Worm (Caenorhabditis elegans) whole organism, young adult: ENCODE data around the gene C32D5.11.

Experiments
- F37B4.10 ChIP-seq: fragments of 200-800 bp; sonication (Bioruptor generic); IDR thresholded peaks from 2 replicates; pipeline ENCODE4 v1.3.6; 2022; ENCODE audit warnings: missing genetic modification characterization, missing compliant biosample characterization
- F49E8.2 ChIP-seq: sonication (generic microtip); optimal IDR thresholded peaks from 3 replicates; lab custom pipeline; 2017; ENCODE audit warnings: missing genetic modification characterization, mild to moderate bottlenecking, missing compliant biosample characterization, antibody characterized with exemption, moderate library complexity; ENCODE audit not compliant: insufficient read depth
- K11D2.4 ChIP-seq: fragments of 200-800 bp; sonication (Bioruptor generic); IDR thresholded peaks from 2 replicates; pipeline ENCODE4 v1.3.6; 2022; ENCODE audit warnings: missing genetic modification reagents, missing genetic modification characterization, missing compliant biosample characterization
- atf-7 ChIP-seq: sonication (generic microtip); optimal IDR thresholded peaks from 2 replicates; lab custom pipeline; 2017; ENCODE audit warnings: mild to moderate bottlenecking, missing genetic modification characterization, missing compliant biosample characterization
- ccch-3 ChIP-seq: fragments of 200-800 bp; sonication (Bioruptor generic); optimal IDR thresholded peaks from 2 replicates; lab custom pipeline; 2018; ENCODE audit warnings: mild to moderate bottlenecking, missing genetic modification characterization, missing compliant biosample characterization
- dox-1 ChIP-seq: fragments of 200-800 bp; sonication (Bioruptor generic); IDR thresholded peaks from 2 replicates; pipeline ENCODE4 v1.3.6; 2022; ENCODE audit warnings: missing genetic modification reagents, missing genetic modification characterization, missing compliant biosample characterization
- egl-18 ChIP-seq: fragments of 200-800 bp; sonication (Bioruptor generic); IDR thresholded peaks from 2 replicates; pipeline ENCODE4 v1.3.6; 2022; ENCODE audit warnings: missing genetic modification reagents, missing genetic modification characterization, missing compliant biosample characterization
- lin-35 ChIP-seq, 3 experiments: fragments of 150-350 bp in 2 of 3; sonication (generic microtip) in 1 of 3; optimal IDR thresholded peaks; 2 replicates each; lab custom pipeline; 2014 to 2018; ENCODE audit warnings: missing biosample characterization in 3 of 3, missing genetic modification characterization in 3 of 3, missing genetic modification reagents in 3 of 3
- nfya-1 ChIP-seq: sonication (generic microtip); optimal IDR thresholded peaks from 2 replicates; lab custom pipeline; 2017; ENCODE audit warnings: antibody characterized with exemption, missing compliant biosample characterization, missing genetic modification characterization, borderline replicate concordance; ENCODE audit not compliant: insufficient read depth
- sdz-38 ChIP-seq: sonication (generic microtip); optimal IDR thresholded peaks from 2 replicates; lab custom pipeline; 2016; ENCODE audit warnings: missing genotype, missing genetic modification characterization, missing compliant biosample characterization
- snpc-4 ChIP-seq, 5 experiments: fragments of 150-350 bp in 1 of 5; sonication (generic microtip) in 4 of 5; optimal IDR thresholded peaks; 2 replicates each; lab custom pipeline; 2014 to 2018; ENCODE audit warnings: missing genetic modification characterization in 5 of 5, missing biosample characterization in 3 of 5, antibody characterized with exemption in 2 of 5, mild to moderate bottlenecking in 2 of 5, missing compliant biosample characterization in 2 of 5, missing genotype in 2 of 5, moderate library complexity in 2 of 5, missing genetic modification reagents in 1 of 5
- tbp1 ChIP-seq: fragments of 200-800 bp; sonication (Bioruptor generic); optimal IDR thresholded peaks from 2 replicates; lab custom pipeline; 2018; ENCODE audit warnings: mild to moderate bottlenecking, missing genetic modification characterization, missing compliant biosample characterization

DNA sequence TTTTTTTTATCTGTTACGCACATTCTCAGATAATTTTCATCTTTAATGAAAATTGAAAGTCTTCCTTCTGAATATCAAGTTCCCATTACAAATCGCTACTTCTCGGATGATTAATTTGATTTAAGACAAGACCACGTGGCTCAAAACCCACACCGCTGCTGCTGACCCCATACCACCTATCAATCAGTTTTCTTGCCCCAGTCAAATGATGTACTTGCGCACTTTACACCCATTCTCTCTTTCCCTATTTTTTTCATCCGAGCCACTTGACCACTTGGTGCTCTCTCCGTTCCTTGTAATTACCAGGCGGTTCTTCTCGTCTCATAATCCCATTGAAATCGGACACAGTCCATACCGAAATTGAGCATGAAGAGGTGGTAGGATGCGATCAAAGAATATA, 38.8 kb upstream of the C32D5.11 start:
- TF ChIP-seq ccch-3 (no peak), nfya-1 (tag; lab: Kevin White, UChicago) (no peak), lin-35 (GFP tag; optimal IDR thresholded peaks at IDR 0.05; lab: Kevin White, UChicago) (no peak), F37B4.10 (GFP tag; lab: Robert Waterston, UW) (no peak), dox-1 (GFP tag; lab: Robert Waterston, UW) (no peak), atf-7 (tag; lab: Kevin White, UChicago) (no peak), F49E8.2 (tag; lab: Kevin White, UChicago) (no peak), K11D2.4 (GFP tag; lab: Robert Waterston, UW) (no peak), egl-18 (GFP tag; lab: Robert Waterston, UW) (no peak), sdz-38 (no peak), snpc-4 (GFP tag; optimal IDR thresholded peaks at IDR 0.05; lab: Kevin White, UChicago) (no peak), snpc-4 (tag; optimal IDR thresholded peaks at IDR 0.05; lab: Kevin White, UChicago) (no peak), tbp1 (GFP tag; lab: Kevin White, UChicago) (no peak)
